Worm (Caenorhabditis elegans) whole organism, L3 larva: ENCODE data around the gene B0302.2.

Experiments used
- R02D3.7 ChIP-seq: fragments of 150-350 bp; optimal IDR thresholded peaks from 2 replicates; lab custom pipeline; 2014; ENCODE audit warnings: missing biosample characterization, missing genetic modification characterization
- ZK546.5 ChIP-seq: sonication (generic microtip); optimal IDR thresholded peaks from 2 replicates; lab custom pipeline; 2017; ENCODE audit warnings: missing biosample characterization, missing genetic modification characterization
- ceh-16 ChIP-seq: sonication (generic microtip); optimal IDR thresholded peaks from 2 replicates; lab custom pipeline; 2017; ENCODE audit warnings: missing biosample characterization, missing genetic modification characterization
- ceh-28 ChIP-seq: fragments of 150-350 bp; optimal IDR thresholded peaks from 2 replicates; lab custom pipeline; 2014; ENCODE audit warnings: missing biosample characterization, missing genetic modification reagents, missing genetic modification characterization
- ceh-82 ChIP-seq: fragments of 150-350 bp; optimal IDR thresholded peaks from 2 replicates; lab custom pipeline; 2014; ENCODE audit warnings: missing biosample characterization, missing genetic modification characterization
- ceh-9 ChIP-seq: sonication (generic microtip); optimal IDR thresholded peaks from 2 replicates; lab custom pipeline; 2018; ENCODE audit warnings: missing biosample characterization, missing genetic modification characterization
- daf-12 ChIP-seq: fragments of 150-350 bp; optimal IDR thresholded peaks from 2 replicates; lab custom pipeline; 2014; ENCODE audit warnings: missing biosample characterization, missing genetic modification reagents, missing genetic modification characterization
- egl-27 ChIP-seq: sonication (generic microtip); optimal IDR thresholded peaks from 4 replicates; lab custom pipeline; 2017; ENCODE audit warnings: missing biosample characterization, missing genetic modification reagents, missing genetic modification characterization
- elt-1 ChIP-seq: fragments of 150-350 bp; optimal IDR thresholded peaks from 2 replicates; lab custom pipeline; 2014; ENCODE audit warnings: missing biosample characterization, missing genetic modification characterization
- elt-2 ChIP-seq: sonication (generic microtip); optimal IDR thresholded peaks from 2 replicates; lab custom pipeline; 2016; ENCODE audit warnings: missing genetic modification reagents, mild to moderate bottlenecking, missing genetic modification characterization, missing compliant biosample characterization
- elt-3 ChIP-seq, 3 experiments: fragments of 150-350 bp in 1 of 3; sonication (generic microtip) in 2 of 3; optimal IDR thresholded peaks; 2 replicates in 2 of 3; 4 replicates in 1 of 3; lab custom pipeline; 2014 to 2017; ENCODE audit warnings: missing biosample characterization in 3 of 3, missing genetic modification characterization in 3 of 3
- eor-1 ChIP-seq, 2 experiments: fragments of 150-350 bp; optimal IDR thresholded peaks; 2 replicates each; lab custom pipeline; 2014 to 2018; ENCODE audit warnings: missing biosample characterization in 2 of 2, missing genetic modification characterization in 2 of 2
- fkh-10 ChIP-seq: sonication (generic microtip); optimal IDR thresholded peaks from 2 replicates; lab custom pipeline; 2017; ENCODE audit warnings: missing biosample characterization, missing genetic modification reagents, missing genetic modification characterization
- fkh-2 ChIP-seq: fragments of 150-350 bp; optimal IDR thresholded peaks from 2 replicates; lab custom pipeline; 2014; ENCODE audit warnings: missing biosample characterization, missing genetic modification reagents, missing genetic modification characterization
- fos-1 ChIP-seq: fragments of 150-350 bp; optimal IDR thresholded peaks from 2 replicates; lab custom pipeline; 2014; ENCODE audit warnings: missing biosample characterization, missing genetic modification characterization
- jun-1 ChIP-seq: fragments of 150-350 bp; optimal IDR thresholded peaks from 2 replicates; lab custom pipeline; 2014; ENCODE audit warnings: missing biosample characterization, missing genetic modification reagents, missing genetic modification characterization
- lin-15B ChIP-seq: fragments of 150-350 bp; optimal IDR thresholded peaks from 2 replicates; lab custom pipeline; 2014; ENCODE audit warnings: missing biosample characterization, missing genetic modification characterization
- lsy-12 ChIP-seq: sonication (generic microtip); optimal IDR thresholded peaks from 2 replicates; lab custom pipeline; 2016; ENCODE audit warnings: mild to moderate bottlenecking, missing genetic modification characterization, missing compliant biosample characterization
- mdl-1 ChIP-seq: fragments of 150-350 bp; optimal IDR thresholded peaks from 2 replicates; lab custom pipeline; 2014; ENCODE audit warnings: missing biosample characterization, missing genetic modification characterization
- mml-1 ChIP-seq: fragments of 150-350 bp; sonication (generic microtip); optimal IDR thresholded peaks from 3 replicates; lab custom pipeline; 2014; ENCODE audit warnings: missing biosample characterization, missing genetic modification characterization
- nfya-1 ChIP-seq: sonication (generic microtip); optimal IDR thresholded peaks from 2 replicates; lab custom pipeline; 2017; ENCODE audit warnings: missing genetic modification characterization, mild to moderate bottlenecking, missing compliant biosample characterization, antibody characterized with exemption, moderate library complexity; ENCODE audit not compliant: insufficient read depth
- nhr-11 ChIP-seq: fragments of 150-350 bp; optimal IDR thresholded peaks from 2 replicates; lab custom pipeline; 2014; ENCODE audit warnings: missing biosample characterization, missing genetic modification characterization
- nhr-12 ChIP-seq: fragments of 150-350 bp; optimal IDR thresholded peaks from 2 replicates; lab custom pipeline; 2014; ENCODE audit warnings: missing biosample characterization, missing genetic modification characterization
- nhr-23 ChIP-seq: fragments of 150-350 bp; optimal IDR thresholded peaks from 2 replicates; lab custom pipeline; 2014; ENCODE audit warnings: missing biosample characterization, missing genetic modification reagents, missing genetic modification characterization
- nhr-237 ChIP-seq: fragments of 150-350 bp; optimal IDR thresholded peaks from 2 replicates; lab custom pipeline; 2014; ENCODE audit warnings: missing biosample characterization, missing genetic modification characterization
- nhr-25 ChIP-seq: sonication (generic microtip); optimal IDR thresholded peaks from 2 replicates; lab custom pipeline; 2017; ENCODE audit warnings: missing biosample characterization, missing genetic modification characterization
- nhr-28 ChIP-seq: fragments of 150-350 bp; optimal IDR thresholded peaks from 2 replicates; lab custom pipeline; 2014; ENCODE audit warnings: missing biosample characterization, missing genetic modification characterization
- nhr-43 ChIP-seq: sonication (generic microtip); optimal IDR thresholded peaks from 2 replicates; lab custom pipeline; 2016; ENCODE audit warnings: mild to moderate bottlenecking, missing genetic modification characterization, missing compliant biosample characterization; ENCODE audit not compliant: poor library complexity, severe bottlenecking
- nhr-67 ChIP-seq: fragments of 150-350 bp; optimal IDR thresholded peaks from 2 replicates; lab custom pipeline; 2014; ENCODE audit warnings: missing biosample characterization, missing genetic modification characterization
- nhr-76 ChIP-seq: fragments of 150-350 bp; sonication (generic microtip); optimal IDR thresholded peaks from 5 replicates; lab custom pipeline; 2014; ENCODE audit warnings: missing biosample characterization, missing genetic modification characterization
- nhr-77 ChIP-seq: fragments of 150-350 bp; optimal IDR thresholded peaks from 2 replicates; lab custom pipeline; 2014; ENCODE audit warnings: missing biosample characterization, missing genetic modification characterization
- pha-4 ChIP-seq: fragments of 150-350 bp; optimal IDR thresholded peaks from 2 replicates; lab custom pipeline; 2014; ENCODE audit warnings: missing biosample characterization, missing genetic modification reagents, missing genetic modification characterization
- pqm-1 ChIP-seq: fragments of 150-350 bp; optimal IDR thresholded peaks from 2 replicates; lab custom pipeline; 2017; ENCODE audit warnings: missing biosample characterization, missing genetic modification characterization, inconsistent platforms
- sea-2 ChIP-seq: fragments of 150-350 bp; sonication (generic microtip); optimal IDR thresholded peaks from 4 replicates; lab custom pipeline; 2014; ENCODE audit warnings: missing biosample characterization, missing genetic modification reagents, missing genetic modification characterization
- skn-1 ChIP-seq: fragments of 150-350 bp; optimal IDR thresholded peaks from 2 replicates; lab custom pipeline; 2014; ENCODE audit warnings: missing biosample characterization, missing genetic modification characterization
- unc-39 ChIP-seq: sonication (generic microtip); optimal IDR thresholded peaks from 4 replicates; lab custom pipeline; 2017; ENCODE audit warnings: missing biosample characterization, missing genetic modification characterization
- unc-62 ChIP-seq: fragments of 150-350 bp; sonication (generic microtip); optimal IDR thresholded peaks from 4 replicates; lab custom pipeline; 2014; ENCODE audit warnings: missing biosample characterization, missing genetic modification reagents, missing genetic modification characterization
- zag-1 ChIP-seq: fragments of 150-350 bp; optimal IDR thresholded peaks from 2 replicates; lab custom pipeline; 2014; ENCODE audit warnings: missing biosample characterization, missing genetic modification characterization
- ztf-11 ChIP-seq: fragments of 150-350 bp; optimal IDR thresholded peaks from 2 replicates; lab custom pipeline; 2014; ENCODE audit warnings: missing biosample characterization, missing genetic modification characterization
- ztf-4 ChIP-seq: fragments of 150-350 bp; optimal IDR thresholded peaks from 2 replicates; lab custom pipeline; 2014; ENCODE audit warnings: missing biosample characterization, missing genetic modification characterization

B0302.2 gene

ce11 chrX:17157089-17157488 lies 21.2 kb upstream of the B0302.2 start:
- no peak for TF ChIP-seq elt-2 (tag; lab: Kevin White, UChicago)
- TF ChIP-seq pqm-1 (tag; lab: Kevin White, UChicago) = no peak
- TF ChIP-seq R02D3.7 (tag; lab: Kevin White, UChicago) = no peak
- TF ChIP-seq lin-15B = no peak
- no peak for TF ChIP-seq nhr-12
- no peak for TF ChIP-seq nhr-11 (tag; lab: Kevin White, UChicago)
- no peak for TF ChIP-seq nhr-43
- TF ChIP-seq nhr-28 (tag; lab: Kevin White, UChicago) = no peak
- TF ChIP-seq nhr-67 (tag; lab: Kevin White, UChicago) = no peak
- TF ChIP-seq fkh-2 (tag; lab: Kevin White, UChicago) = no peak
- TF ChIP-seq ZK546.5 (tag; lab: Kevin White, UChicago) = no peak
- no peak for TF ChIP-seq pha-4
- TF ChIP-seq egl-27 (tag; lab: Kevin White, UChicago) = no peak
- TF ChIP-seq lsy-12 = no peak
- no peak for TF ChIP-seq ztf-4 (tag; lab: Kevin White, UChicago)
- no peak for TF ChIP-seq mml-1
- no peak for TF ChIP-seq elt-3 (tag; optimal IDR thresholded peaks at IDR 0.05; lab: Kevin White, UChicago)

ce11 chrX:17157868-17158267 lies 20.5 kb upstream of the B0302.2 start, which contains the start of gene npr-21:
TSS of gene npr-21 (minus strand) at chrX:17157968.
- TF ChIP-seq R02D3.7 (tag; lab: Kevin White, UChicago) (no peak), unc-62 (GFP tag; lab: Kevin White, UChicago) (no peak), nhr-77 (tag; lab: Kevin White, UChicago) (no peak), ceh-9 (no peak), nhr-76 (tag; lab: Kevin White, UChicago) (no peak), daf-12 (tag; lab: Kevin White, UChicago) (no peak), ceh-28 (tag; lab: Kevin White, UChicago) (no peak), elt-1 (tag; lab: Kevin White, UChicago) (no peak), lin-15B (no peak), nhr-23 (no peak)

ce11 chrX:17168086-17168485 lies 10.3 kb upstream of the B0302.2 start:
- TF ChIP-seq jun-1 (no peak), zag-1 (tag; lab: Kevin White, UChicago) (no peak), elt-2 (tag; lab: Kevin White, UChicago) (no peak), nhr-77 (tag; lab: Kevin White, UChicago) (no peak), ztf-11 (tag; lab: Kevin White, UChicago) (no peak), nhr-76 (tag; lab: Kevin White, UChicago) (no peak), egl-27 (tag; lab: Kevin White, UChicago) (no peak), ceh-82 (tag; lab: Kevin White, UChicago) (no peak), nhr-23 (no peak), lin-15B (no peak), mdl-1 (tag; lab: Kevin White, UChicago) (no peak), pqm-1 (tag; lab: Kevin White, UChicago) (no peak), ceh-9 (no peak)

- TF ChIP-seq pqm-1 (tag; lab: Kevin White, UChicago) (no peak), mml-1 (no peak), fos-1 (tag; lab: Kevin White, UChicago) (no peak), elt-2 (tag; lab: Kevin White, UChicago) (no peak)
Observed at ce11 chrX:17170401-17170800, 7.9 kb upstream of the B0302.2 start.

ce11 chrX:17176677-17177076 lies 1.7 kb upstream of the B0302.2 start, which contains the start of gene B0302.4:
TSS of gene B0302.4 (minus strand) at chrX:17176777.
- no peak for TF ChIP-seq pha-4
- no peak for TF ChIP-seq skn-1 (tag; lab: Kevin White, UChicago)
- no peak for TF ChIP-seq nhr-28 (tag; lab: Kevin White, UChicago)
- no peak for TF ChIP-seq fkh-10 (GFP tag; lab: Kevin White, UChicago)
- no peak for TF ChIP-seq ceh-16 (tag; lab: Kevin White, UChicago)
- TF ChIP-seq fkh-2 (tag; lab: Kevin White, UChicago) = no peak
- no peak for TF ChIP-seq nhr-25 (tag; lab: Kevin White, UChicago)
- no peak for TF ChIP-seq nhr-237 (tag; lab: Kevin White, UChicago)
- no peak for TF ChIP-seq lin-15B
- no peak for TF ChIP-seq R02D3.7 (tag; lab: Kevin White, UChicago)
- no peak for TF ChIP-seq jun-1
- TF ChIP-seq mml-1 = no peak
- no peak for TF ChIP-seq egl-27 (tag; lab: Kevin White, UChicago)
- no peak for TF ChIP-seq pqm-1 (tag; lab: Kevin White, UChicago)
- no peak for TF ChIP-seq sea-2 (GFP tag; lab: Kevin White, UChicago)
- TF ChIP-seq unc-39 (tag; lab: Kevin White, UChicago) = no peak
- no peak for TF ChIP-seq nhr-12
- no peak for TF ChIP-seq nfya-1 (tag; lab: Kevin White, UChicago)
- no peak for TF ChIP-seq eor-1 (tag; optimal IDR thresholded peaks at IDR 0.05; lab: Kevin White, UChicago)
- no peak for TF ChIP-seq nhr-23
